Fruit fly (Drosophila melanogaster): Measurements from ENCODE around the gene CG14340.

Gene CG14340

DNA sequence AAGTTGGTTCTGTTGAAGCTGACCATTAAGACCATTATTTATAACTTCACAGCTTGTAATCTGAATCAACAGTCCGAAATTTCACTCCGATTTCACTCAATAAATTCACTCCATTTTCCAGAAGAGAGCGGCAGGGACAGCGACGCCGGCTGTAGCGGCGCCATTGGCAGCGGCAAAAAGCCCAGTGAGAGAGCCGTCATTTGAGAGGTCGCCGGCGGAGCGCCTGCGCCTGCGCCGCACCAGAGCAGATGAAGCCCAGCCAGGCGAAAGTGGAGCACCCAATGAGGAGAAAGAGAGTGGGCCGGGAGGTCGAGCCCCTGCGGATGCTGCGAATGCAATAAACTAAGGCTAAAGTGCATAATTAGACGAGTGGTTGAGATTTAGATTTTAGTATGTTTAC is 30.1 kb upstream of the CG14340 start:
- no peak for TF ChIP-seq noc (tag; optimal IDR thresholded peaks at IDR 0.05)

DNA sequence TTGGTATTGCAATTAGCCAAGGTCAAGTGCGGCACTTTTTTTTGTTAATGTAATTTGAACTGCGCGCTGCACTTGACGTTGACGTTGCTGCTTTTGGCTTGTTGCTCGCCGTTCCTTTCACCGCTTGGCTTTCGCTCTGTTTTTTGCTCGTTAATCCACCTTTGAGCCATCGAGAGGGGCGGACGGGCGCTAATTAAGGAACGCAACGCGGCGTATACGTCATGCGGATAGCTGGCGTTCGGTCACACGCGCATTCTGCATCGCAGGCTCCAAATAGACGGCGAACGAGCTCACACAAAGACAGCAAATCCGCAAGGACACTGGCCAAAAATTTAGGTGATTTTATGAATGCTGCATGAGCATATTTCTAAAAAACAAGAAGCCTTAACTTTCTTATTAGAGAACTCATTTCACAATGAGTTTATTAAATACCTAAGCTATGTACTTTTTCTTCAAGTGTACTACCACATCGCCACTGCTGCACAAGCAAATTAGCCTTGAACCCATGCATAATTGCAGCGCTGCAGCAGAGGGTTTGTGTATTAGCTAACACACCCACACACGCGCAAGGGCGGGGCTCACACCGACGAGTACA is 26.3 kb upstream of the CG14340 start:
- no peak for TF ChIP-seq noc (tag; optimal IDR thresholded peaks at IDR 0.05)

- TF ChIP-seq noc (tag; optimal IDR thresholded peaks at IDR 0.05) = no peak
These were observed 21.1 kb upstream of the CG14340 start for dm6 chr2L:1091675-1092074.

dm6 chr2L:1094724-1095123 is 18.0 kb upstream of the CG14340 start:
- peak; percentile 10 for TF ChIP-seq noc (tag; optimal IDR thresholded peaks at IDR 0.05)

- TF ChIP-seq noc (tag; optimal IDR thresholded peaks at IDR 0.05) = no peak
These were observed 17.3 kb upstream of the CG14340 start for dm6 chr2L:1095450-1095849.

DNA sequence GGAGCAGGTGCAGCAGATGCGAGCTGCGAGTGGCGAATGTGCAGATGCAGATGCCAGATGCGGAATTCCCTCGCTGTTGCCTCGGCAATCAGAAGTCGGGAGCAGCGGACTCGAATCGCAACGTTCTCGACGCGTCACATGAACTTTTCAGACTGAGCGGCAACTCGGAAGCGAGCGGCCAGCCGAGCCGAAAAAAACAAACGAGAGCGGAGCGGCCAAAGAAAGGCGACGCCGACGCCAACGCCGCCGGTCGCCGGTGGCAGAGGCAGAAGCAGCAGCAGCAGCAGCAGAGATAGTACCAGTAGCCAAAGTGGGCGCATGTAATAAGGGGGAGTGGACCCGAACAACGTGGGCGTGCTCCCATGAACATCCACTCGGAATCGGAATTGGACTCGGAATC is 10.4 kb upstream of the CG14340 start, which contains the start of gene CG4629:
TSS of gene CG4629 (minus strand) at position 156 of the 400 bp plus-strand sequence.
- TF ChIP-seq noc (tag; optimal IDR thresholded peaks at IDR 0.05) = no peak

dm6 chr2L:1108029-1108688 is 4.6 kb upstream of the CG14340 start, which contains the start of the genes PolrMT and CG14339:
TSS of gene PolrMT (minus strand) at chr2L:1108373.
TSS of gene CG14339 (plus strand) at chr2L:1108540.
- no peak for TF ChIP-seq noc (tag; optimal IDR thresholded peaks at IDR 0.05)

DNA sequence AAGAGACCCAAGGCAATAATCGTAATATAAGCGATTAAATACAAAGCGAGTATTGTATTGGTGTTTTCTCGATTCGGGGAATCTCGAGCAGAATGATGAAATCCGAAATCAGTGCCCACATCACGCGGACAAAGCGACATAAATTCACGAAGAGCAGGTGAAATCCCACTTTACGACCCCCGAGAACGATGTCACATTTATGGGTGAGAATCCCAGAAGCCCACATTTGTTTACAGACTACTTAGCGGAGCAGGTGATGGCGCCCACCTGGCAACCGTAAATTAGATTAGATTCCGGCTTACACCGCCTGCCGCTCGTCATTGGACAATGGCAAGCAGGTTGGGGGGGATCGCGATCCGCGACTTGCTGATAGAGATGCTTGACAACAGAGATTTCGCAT is 1.5 kb downstream of the CG14340 start:
- TF ChIP-seq noc (tag; optimal IDR thresholded peaks at IDR 0.05) = peak; percentile 69

dm6 chr2L:1116661-1117322 is 4.1 kb downstream of the CG14340 start:
- TF ChIP-seq noc (tag; optimal IDR thresholded peaks at IDR 0.05) = peak; percentile 43

- TF ChIP-seq noc (tag; optimal IDR thresholded peaks at IDR 0.05) = no peak
These were observed 5.4 kb downstream of the CG14340 start for dm6 chr2L:1118149-1118548.

dm6 chr2L:1118880-1119809 is 6.4 kb downstream of the CG14340 start:
- TF ChIP-seq noc (tag; optimal IDR thresholded peaks at IDR 0.05) = peak; percentile 96

dm6 chr2L:1120206-1120902 is 7.6 kb downstream of the CG14340 start:
- TF ChIP-seq noc (tag; optimal IDR thresholded peaks at IDR 0.05) = no peak

DNA sequence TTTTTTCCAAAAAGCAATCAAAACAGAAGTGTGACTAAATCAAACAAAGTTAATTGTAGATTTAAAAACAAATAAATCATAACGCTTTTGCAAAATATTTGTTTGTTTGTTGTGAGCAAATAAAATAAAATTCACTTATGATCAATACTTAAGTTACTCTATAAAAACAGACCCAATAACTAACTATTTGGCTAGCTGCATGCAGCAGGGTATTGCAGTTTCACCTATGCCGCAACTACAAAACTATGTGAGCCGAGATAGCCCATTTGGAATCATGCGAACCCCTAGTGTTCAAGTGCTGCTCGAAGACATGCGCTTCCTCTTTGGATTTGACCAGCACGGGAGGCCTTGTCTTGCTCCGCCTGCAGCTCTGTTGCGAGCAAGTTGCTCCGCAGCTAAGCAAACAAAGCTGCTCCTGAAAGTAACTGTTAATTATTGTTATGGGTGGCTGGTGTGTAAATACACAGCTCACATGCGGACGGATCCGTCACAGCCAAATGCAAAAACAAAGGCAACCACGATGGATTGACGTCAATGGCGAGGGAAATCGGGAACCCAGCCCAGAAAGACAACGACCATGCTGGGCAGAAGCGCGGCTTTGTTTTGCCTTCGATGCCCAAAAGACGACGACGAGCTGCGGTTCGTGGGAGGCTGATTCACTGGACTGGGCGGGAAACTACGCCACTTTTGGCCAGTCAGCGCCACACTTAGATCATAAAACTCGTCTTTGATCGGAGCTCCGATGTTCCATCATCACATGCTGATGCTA is 9.4 kb downstream of the CG14340 start:
- TF ChIP-seq noc (tag; optimal IDR thresholded peaks at IDR 0.05) = no peak

DNA sequence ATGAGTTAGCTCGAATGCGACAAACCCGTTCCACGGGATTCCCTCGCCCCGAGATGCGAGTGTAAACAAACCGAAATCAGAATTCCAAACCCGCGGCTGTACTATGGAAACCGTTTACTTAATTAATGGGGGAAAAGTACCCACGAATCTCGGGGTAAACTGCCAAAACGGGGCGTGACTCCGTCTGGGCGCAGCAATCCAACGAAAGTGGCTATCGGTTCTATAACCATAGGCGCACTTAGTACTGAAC is 9.9 kb downstream of the CG14340 start:
- no peak for TF ChIP-seq noc (tag; optimal IDR thresholded peaks at IDR 0.05)

Measured in whole organism, larva.